Worm (Caenorhabditis elegans) whole organism, mixed stage, embryonic: ENCODE results near the gene chil-4.

ENCODE experiments used
- bed-3 ChIP-seq: fragments of 200-800 bp; sonication (Bioruptor generic); optimal IDR thresholded peaks from 3 replicates; lab custom pipeline; 2018; ENCODE audit warnings: mild to moderate bottlenecking, missing genetic modification characterization, moderate library complexity, missing compliant biosample characterization
- elt-1 ChIP-seq: sonication (generic microtip); optimal IDR thresholded peaks from 2 replicates; lab custom pipeline; 2017; ENCODE audit warnings: missing genetic modification characterization, mild to moderate bottlenecking, missing compliant biosample characterization, antibody characterized with exemption, moderate library complexity, borderline replicate concordance; ENCODE audit not compliant: insufficient read depth
- lin-13 ChIP-seq: fragments of 150-350 bp; optimal IDR thresholded peaks from 2 replicates; lab custom pipeline; 2014; ENCODE audit warnings: missing biosample characterization, missing genetic modification characterization
- mep-1 ChIP-seq: fragments of 150-350 bp; optimal IDR thresholded peaks from 2 replicates; lab custom pipeline; 2017; ENCODE audit warnings: missing biosample characterization, missing genetic modification reagents, missing genetic modification characterization, inconsistent platforms
- nhr-12 ChIP-seq: fragments of 150-350 bp; optimal IDR thresholded peaks from 2 replicates; lab custom pipeline; 2014; ENCODE audit warnings: missing biosample characterization, missing genetic modification characterization
- snpc-4 ChIP-seq: fragments of 150-350 bp; optimal IDR thresholded peaks from 2 replicates; lab custom pipeline; 2014; ENCODE audit warnings: missing biosample characterization, missing genetic modification characterization
- unc-62 ChIP-seq: fragments of 150-350 bp; optimal IDR thresholded peaks from 2 replicates; lab custom pipeline; 2014; ENCODE audit warnings: missing biosample characterization, missing genetic modification reagents, missing genetic modification characterization

DNA sequence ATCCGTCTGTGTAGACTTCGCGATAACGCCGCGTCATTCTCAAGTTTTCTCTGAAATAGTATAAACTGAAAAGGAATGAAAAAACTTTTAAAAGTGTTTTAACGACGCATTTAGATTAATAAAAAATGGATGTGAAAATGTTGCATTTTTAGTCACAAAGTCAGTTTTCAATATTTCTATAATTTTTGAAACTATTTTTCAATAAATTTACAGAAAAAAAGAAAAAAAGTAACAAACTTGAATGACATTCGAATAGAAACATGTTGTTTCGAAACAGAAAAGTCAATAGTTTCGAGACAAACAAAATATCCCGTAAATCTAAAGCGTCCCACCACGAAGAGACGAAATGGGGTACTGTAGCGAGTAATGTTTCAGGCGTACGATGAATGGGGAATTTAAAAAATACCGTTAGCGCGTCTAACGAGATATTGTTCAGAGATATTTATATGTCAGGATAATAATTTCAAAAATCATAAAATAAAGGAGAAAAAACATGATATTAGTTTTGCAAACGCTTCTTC lies 13.5 kb downstream of the chil-4 start, which contains the start of gene rnh-1.2:
- no peak for TF ChIP-seq snpc-4 (tag; lab: Kevin White, UChicago)
- TF ChIP-seq unc-62 = no peak
- TF ChIP-seq nhr-12 = no peak
- no peak for TF ChIP-seq bed-3 (GFP tag; lab: Kevin White, UChicago)
- TF ChIP-seq elt-1 (tag; lab: Kevin White, UChicago) = no peak
- no peak for TF ChIP-seq mep-1 (tag; lab: Kevin White, UChicago)
- TF ChIP-seq lin-13 (tag; lab: Kevin White, UChicago) = no peak
